Fruit fly (Drosophila melanogaster) whole organism, wandering third instar larva: ENCODE results near the gene Ccp84Ag.

Experiments
- Abd-B ChIP-seq: fragments of >200 bp; optimal IDR thresholded peaks from 2 replicates; lab custom pipeline; 2017; ENCODE audit warnings: missing biosample characterization, missing genetic modification characterization
- CG32264 ChIP-seq: fragments of 200-800 bp; sonication (Bioruptor generic); optimal IDR thresholded peaks from 2 replicates; lab custom pipeline; 2016; ENCODE audit warnings: missing biosample characterization, missing genetic modification characterization
- CG9705 ChIP-seq: fragments of 200-800 bp; sonication (Bioruptor generic); optimal IDR thresholded peaks from 2 replicates; lab custom pipeline; 2018; ENCODE audit warnings: missing biosample characterization, mild to moderate bottlenecking, missing genetic modification characterization
- CrebA ChIP-seq: fragments of 200-800 bp; sonication (Bioruptor generic); optimal IDR thresholded peaks from 2 replicates; lab custom pipeline; 2016; ENCODE audit warnings: missing biosample characterization, mild to moderate bottlenecking, missing genetic modification characterization, borderline replicate concordance
- Dfd ChIP-seq: fragments of >200 bp; optimal IDR thresholded peaks from 2 replicates; lab custom pipeline; 2017; ENCODE audit warnings: missing biosample characterization, missing genetic modification characterization
- Dif ChIP-seq: fragments of 200-275, 200-300 bp; sonication (Bioruptor generic); optimal IDR thresholded peaks from 2 replicates; lab custom pipeline; 2018; ENCODE audit warnings: missing biosample characterization, missing genetic modification characterization; ENCODE audit not compliant: partially characterized antibody
- HLH106 ChIP-seq: fragments of 200-800 bp; optimal IDR thresholded peaks from 3 replicates; lab custom pipeline; 2019; ENCODE audit warnings: missing biosample characterization, mild to moderate bottlenecking, missing genetic modification characterization, moderate library complexity
- Hnf4 ChIP-seq: fragments of 200-800 bp; sonication (Bioruptor generic); optimal IDR thresholded peaks from 2 replicates; lab custom pipeline; 2016; ENCODE audit warnings: missing biosample characterization, mild to moderate bottlenecking, missing genetic modification characterization
- Hr78 ChIP-seq: fragments of >200 bp; optimal IDR thresholded peaks from 2 replicates; lab custom pipeline; 2017; ENCODE audit warnings: missing biosample characterization, missing genetic modification characterization
- Jra ChIP-seq: sonication (Bioruptor generic); optimal IDR thresholded peaks from 2 replicates; lab custom pipeline; 2016; ENCODE audit warnings: missing biosample characterization, missing genetic modification characterization
- Myc ChIP-seq: fragments of >200 bp; optimal IDR thresholded peaks from 2 replicates; lab custom pipeline; 2017
- Sp1 ChIP-seq: fragments of 200-800 bp; sonication (Bioruptor generic); optimal IDR thresholded peaks from 3 replicates; lab custom pipeline; 2019; ENCODE audit warnings: missing biosample characterization, mild to moderate bottlenecking, missing genetic modification characterization, moderate library complexity
- br ChIP-seq: fragments of 200-800 bp; sonication (Bioruptor generic); optimal IDR thresholded peaks from 2 replicates; lab custom pipeline; 2016; ENCODE audit warnings: missing biosample characterization, missing genetic modification characterization
- brk ChIP-seq: fragments of 200-800 bp; sonication (Bioruptor generic); optimal IDR thresholded peaks from 2 replicates; lab custom pipeline; 2016; ENCODE audit warnings: missing biosample characterization, mild to moderate bottlenecking, missing genetic modification characterization
- dl ChIP-seq, 2 experiments: fragments of 175-275, 200-275 bp in 1 of 2; fragments of 200-275 bp in 1 of 2; sonication (Bioruptor generic); optimal IDR thresholded peaks; lab custom pipeline; 2018; ENCODE audit warnings: mild to moderate bottlenecking in 2 of 2, missing biosample characterization in 2 of 2, missing genetic modification characterization in 2 of 2, moderate library complexity in 2 of 2; ENCODE audit not compliant: partially characterized antibody in 2 of 2, insufficient read depth in 1 of 2
- dmrt93B ChIP-seq: fragments of 200-800 bp; sonication (Bioruptor generic); optimal IDR thresholded peaks from 2 replicates; lab custom pipeline; 2018; ENCODE audit warnings: missing biosample characterization, mild to moderate bottlenecking, missing genetic modification characterization
- dsf ChIP-seq: sonication (Bioruptor generic); optimal IDR thresholded peaks from 2 replicates; lab custom pipeline; 2016; ENCODE audit warnings: missing biosample characterization, missing genetic modification characterization, borderline replicate concordance
- ey ChIP-seq: fragments of 200-800 bp; sonication (Bioruptor generic); optimal IDR thresholded peaks from 2 replicates; lab custom pipeline; 2016; ENCODE audit warnings: missing biosample characterization, missing genetic modification characterization
- foxo ChIP-seq, 2 experiments: fragments of 200-800 bp; sonication (Bioruptor generic); optimal IDR thresholded peaks; 2 replicates in 1 of 2; 3 replicates in 1 of 2; lab custom pipeline; 2016 to 2017; ENCODE audit warnings: missing biosample characterization in 2 of 2, missing genetic modification characterization in 2 of 2
- h ChIP-seq: fragments of 200-800 bp; sonication (Bioruptor generic); optimal IDR thresholded peaks from 3 replicates; lab custom pipeline; 2016; ENCODE audit warnings: missing biosample characterization, mild to moderate bottlenecking, missing genetic modification characterization
- jim ChIP-seq: fragments of 175-275, 200-325 bp; sonication (Bioruptor generic); optimal IDR thresholded peaks from 2 replicates; lab custom pipeline; 2016; ENCODE audit warnings: missing biosample characterization, mild to moderate bottlenecking, missing genetic modification characterization
- lola ChIP-seq: fragments of >200 bp; optimal IDR thresholded peaks from 2 replicates; lab custom pipeline; 2017; ENCODE audit warnings: missing biosample characterization, missing genetic modification characterization
- pan ChIP-seq: fragments of >200 bp; optimal IDR thresholded peaks from 2 replicates; lab custom pipeline; 2017
- psq ChIP-seq: fragments of 200-800 bp; sonication (Bioruptor generic); optimal IDR thresholded peaks from 3 replicates; lab custom pipeline; 2017; ENCODE audit warnings: missing biosample characterization, mild to moderate bottlenecking, missing genetic modification characterization, moderate library complexity
- rgr ChIP-seq: fragments of 200-800 bp; sonication (Bioruptor generic); optimal IDR thresholded peaks from 3 replicates; lab custom pipeline; 2016; ENCODE audit warnings: missing biosample characterization, mild to moderate bottlenecking, missing genetic modification characterization
- sv ChIP-seq: fragments of 200-800 bp; sonication (Bioruptor generic); optimal IDR thresholded peaks from 3 replicates; lab custom pipeline; 2016; ENCODE audit warnings: missing biosample characterization, missing genetic modification characterization
- tai ChIP-seq: sonication (Bioruptor generic); optimal IDR thresholded peaks from 2 replicates; lab custom pipeline; 2016; ENCODE audit warnings: missing biosample characterization, missing genetic modification characterization
- usp ChIP-seq: fragments of >200 bp; optimal IDR thresholded peaks from 2 replicates; lab custom pipeline; 2017; ENCODE audit warnings: missing biosample characterization, missing genetic modification characterization
- woc ChIP-seq: sonication (Bioruptor generic); optimal IDR thresholded peaks from 2 replicates; lab custom pipeline; 2016; ENCODE audit warnings: missing biosample characterization, mild to moderate bottlenecking, missing genetic modification characterization

The Ccp84Ag gene

dm6 chr3R:6683135-6683534, 3.4 kb upstream of the Ccp84Ag start:
- TF ChIP-seq HLH106 (tag; lab: Kevin White, UChicago) (no peak), Abd-B (GFP tag; lab: Kevin White, UChicago) (no peak), woc (no peak), CG9705 (no peak), br (no peak), Hr78 (no peak), sv (GFP tag; lab: Kevin White, UChicago) (no peak)

dm6 chr3R:6683671-6684070, 2.9 kb upstream of the Ccp84Ag start:
- TF ChIP-seq Sp1 (GFP tag; lab: Kevin White, UChicago): no peak
- TF ChIP-seq dl (GFP tag; optimal IDR thresholded peaks at IDR 0.05; lab: Kevin White, UChicago; ENCODE audit: insufficient read depth in 1 of 2, partially characterized antibody in 2 of 2): no peak
- no peak for TF ChIP-seq woc
- TF ChIP-seq brk (GFP tag; lab: Kevin White, UChicago): no peak
- TF ChIP-seq Myc (lab: Kevin White, UChicago): peak; percentile 15
- TF ChIP-seq HLH106 (tag; lab: Kevin White, UChicago): no peak
- TF ChIP-seq, all 38 proteins: peak for 1

dm6 chr3R:6684145-6684544, 2.4 kb upstream of the Ccp84Ag start, which contains the start of gene Edg84A:
TSS of gene Edg84A (plus strand) at chr3R:6684445.
- no peak for TF ChIP-seq Dif (GFP tag; lab: Kevin White, UChicago)
- TF ChIP-seq lola: no peak
- TF ChIP-seq CrebA (GFP tag; lab: Kevin White, UChicago): no peak
- TF ChIP-seq dsf (GFP tag; lab: Kevin White, UChicago): no peak
- no peak for TF ChIP-seq Hr78
- no peak for TF ChIP-seq CG32264 (GFP tag; lab: Kevin White, UChicago)
- TF ChIP-seq, all 38 proteins: peak for 0

- TF ChIP-seq Dfd (GFP tag; lab: Kevin White, UChicago): peak; percentile 85
- no peak for TF ChIP-seq woc
- TF ChIP-seq dl (GFP tag; optimal IDR thresholded peaks at IDR 0.05; lab: Kevin White, UChicago; ENCODE audit: insufficient read depth in 1 of 2, partially characterized antibody in 2 of 2): no peak
These were observed 691 bp downstream of the Ccp84Ag start for dm6 chr3R:6687219-6687618.

dm6 chr3R:6688160-6688559, 1.6 kb downstream of the Ccp84Ag start:
- TF ChIP-seq Hr78 (no peak), pan (lab: Kevin White, UChicago) (no peak), Abd-B (GFP tag; lab: Kevin White, UChicago) (no peak), Sp1 (GFP tag; lab: Kevin White, UChicago) (no peak)
- TF ChIP-seq, all 38 proteins: peak for 0

- TF ChIP-seq Myc (lab: Kevin White, UChicago) (no peak), sv (GFP tag; lab: Kevin White, UChicago) (no peak), CrebA (GFP tag; lab: Kevin White, UChicago) (no peak), ey (GFP tag; lab: Kevin White, UChicago) (no peak), CG9705 (no peak), CG32264 (GFP tag; lab: Kevin White, UChicago) (no peak), Hr78 (no peak), usp (GFP tag; lab: Kevin White, UChicago) (no peak), dl (GFP tag; optimal IDR thresholded peaks at IDR 0.05; lab: Kevin White, UChicago; ENCODE audit: insufficient read depth in 1 of 2, partially characterized antibody in 2 of 2) (no peak), rgr (GFP tag; lab: Kevin White, UChicago) (no peak), h (no peak), br (no peak), Hnf4 (GFP tag; lab: Kevin White, UChicago) (no peak), dsf (GFP tag; lab: Kevin White, UChicago) (no peak), Dfd (GFP tag; lab: Kevin White, UChicago) (no peak)
These were observed 3.6 kb downstream of the Ccp84Ag start, which contains the start of gene Ccp84Af for dm6 chr3R:6690139-6690538. TSS of gene Ccp84Af (minus strand) at chr3R:6690239.

dm6 chr3R:6691658-6692057, 5.1 kb downstream of the Ccp84Ag start, which contains the start of gene Ccp84Ae:
TSS of gene Ccp84Ae (minus strand) at chr3R:6691758.
- no peak for TF ChIP-seq ey (GFP tag; lab: Kevin White, UChicago)
- no peak for TF ChIP-seq dl (GFP tag; optimal IDR thresholded peaks at IDR 0.05; lab: Kevin White, UChicago; ENCODE audit: insufficient read depth in 1 of 2, partially characterized antibody in 2 of 2)

- TF ChIP-seq Jra (GFP tag; lab: Kevin White, UChicago) (no peak), pan (lab: Kevin White, UChicago) (no peak), dl (GFP tag; optimal IDR thresholded peaks at IDR 0.05; lab: Kevin White, UChicago; ENCODE audit: insufficient read depth in 1 of 2, partially characterized antibody in 2 of 2) (no peak), psq (GFP tag; lab: Kevin White, UChicago) (no peak), Myc (lab: Kevin White, UChicago) (no peak), jim (GFP tag; lab: Kevin White, UChicago) (no peak), dmrt93B (GFP tag; lab: Kevin White, UChicago) (no peak), usp (GFP tag; lab: Kevin White, UChicago) (no peak), foxo (GFP tag; optimal IDR thresholded peaks at IDR 0.05; lab: Kevin White, UChicago) (no peak), tai (no peak), woc (no peak), br (no peak)
These were observed 5.9 kb downstream of the Ccp84Ag start, which contains the start of gene Ccp84Ad for dm6 chr3R:6692432-6692831. TSS of gene Ccp84Ad (plus strand) at chr3R:6692732.
